Fruit fly (Drosophila melanogaster) whole organism, embryonic: ENCODE results near the gene CG34334.

Experiments
- ATbp ChIP-seq: fragments of 200-800 bp; sonication (Bioruptor generic); optimal IDR thresholded peaks from 2 replicates; lab custom pipeline; 2017; ENCODE audit warnings: missing biosample characterization, mild to moderate bottlenecking, missing genetic modification characterization, missing genetic modification reagents
- CG1024 ChIP-seq: fragments of 200-800 bp; sonication (Bioruptor generic); IDR thresholded peaks from 2 replicates; pipeline ENCODE4 v1.3.6; 2022; ENCODE audit warnings: missing biosample characterization, missing genetic modification characterization
- CG10462 ChIP-seq: fragments of 200-800 bp; sonication (Bioruptor generic); optimal IDR thresholded peaks from 2 replicates; lab custom pipeline; 2016; ENCODE audit warnings: missing biosample characterization, missing genetic modification characterization
- CG11723 ChIP-seq: fragments of 200-800 bp; sonication (Bioruptor generic); optimal IDR thresholded peaks from 2 replicates; lab custom pipeline; 2017; ENCODE audit warnings: missing biosample characterization, mild to moderate bottlenecking, missing genetic modification characterization
- CG12769 ChIP-seq: fragments of 200-800 bp; sonication (Bioruptor generic); optimal IDR thresholded peaks from 2 replicates; lab custom pipeline; 2019; ENCODE audit warnings: missing biosample characterization, mild to moderate bottlenecking, missing genetic modification characterization, moderate library complexity
- CG14860 ChIP-seq: fragments of 200-800 bp; sonication (Bioruptor generic); IDR thresholded peaks from 3 replicates; pipeline ENCODE4 v1.3.6; 2022; ENCODE audit warnings: missing biosample characterization, missing genetic modification characterization; ENCODE audit not compliant: partially characterized antibody
- CG15514 ChIP-seq: fragments of 200-800 bp; sonication (Bioruptor generic); optimal IDR thresholded peaks from 3 replicates; lab custom pipeline; 2017; ENCODE audit warnings: missing biosample characterization, missing genetic modification characterization, mild to moderate bottlenecking, moderate library complexity, missing genetic modification reagents
- CG1602 ChIP-seq: fragments of 200-800 bp; sonication (Bioruptor generic); optimal IDR thresholded peaks from 3 replicates; lab custom pipeline; 2016; ENCODE audit warnings: missing biosample characterization, missing genetic modification characterization
- CG1647 ChIP-seq: fragments of 200-800 bp; sonication (Bioruptor generic); optimal IDR thresholded peaks from 3 replicates; lab custom pipeline; 2016; ENCODE audit warnings: missing biosample characterization, missing genetic modification characterization
- CG17802 ChIP-seq: fragments of 200-800 bp; sonication (Bioruptor generic); optimal IDR thresholded peaks from 2 replicates; lab custom pipeline; 2018; ENCODE audit warnings: missing biosample characterization, mild to moderate bottlenecking, missing genetic modification characterization, moderate library complexity
- CG17912 ChIP-seq: fragments of 200-800 bp; sonication (Bioruptor generic); optimal IDR thresholded peaks from 2 replicates; lab custom pipeline; 2018; ENCODE audit warnings: missing biosample characterization, mild to moderate bottlenecking, missing genetic modification characterization
- CG30020 ChIP-seq: fragments of 200-800 bp; optimal IDR thresholded peaks from 2 replicates; lab custom pipeline; 2019; ENCODE audit warnings: missing biosample characterization, mild to moderate bottlenecking, missing genetic modification characterization, moderate library complexity
- CG3065 ChIP-seq: fragments of 200-800 bp; sonication (Bioruptor generic); optimal IDR thresholded peaks from 2 replicates; lab custom pipeline; 2016; ENCODE audit warnings: missing biosample characterization, missing genetic modification characterization
- CG31441 ChIP-seq: fragments of 200-800 bp; sonication (Bioruptor generic); IDR thresholded peaks from 2 replicates; pipeline ENCODE4 v1.3.6; 2022; ENCODE audit warnings: missing biosample characterization, missing genetic modification characterization
- CG6175 ChIP-seq: fragments of 200-800 bp; sonication (Bioruptor generic); IDR thresholded peaks from 3 replicates; pipeline ENCODE4 v1.3.6; 2022; ENCODE audit warnings: missing biosample characterization, missing genetic modification characterization
- CG7271 ChIP-seq: fragments of 200-800 bp; sonication (Bioruptor generic); optimal IDR thresholded peaks from 2 replicates; lab custom pipeline; 2018; ENCODE audit warnings: missing biosample characterization, mild to moderate bottlenecking, missing genetic modification characterization, moderate library complexity
- CG8089 ChIP-seq: fragments of 200-800 bp; sonication (Bioruptor generic); optimal IDR thresholded peaks from 3 replicates; lab custom pipeline; 2016; ENCODE audit warnings: missing biosample characterization, missing genetic modification characterization
- CG8281 ChIP-seq: fragments of 200-800 bp; sonication (Bioruptor generic); optimal IDR thresholded peaks from 2 replicates; lab custom pipeline; 2018; ENCODE audit warnings: missing biosample characterization, mild to moderate bottlenecking, missing genetic modification characterization, moderate library complexity
- Deaf1 ChIP-seq: fragments of 200-800 bp; optimal IDR thresholded peaks from 3 replicates; lab custom pipeline; 2019; ENCODE audit warnings: missing biosample characterization, mild to moderate bottlenecking, missing genetic modification characterization, moderate library complexity
- Dll ChIP-seq: fragments of 200-800 bp; sonication (Bioruptor generic); IDR thresholded peaks from 4 replicates; pipeline ENCODE4 v1.3.6; 2022; ENCODE audit warnings: missing biosample characterization, missing genetic modification characterization; ENCODE audit not compliant: partially characterized antibody
- Elba2 ChIP-seq: fragments of 200-800 bp; sonication (Bioruptor generic); optimal IDR thresholded peaks from 3 replicates; lab custom pipeline; 2016; ENCODE audit warnings: missing biosample characterization, missing genetic modification characterization
- Ets97D ChIP-seq: fragments of 200-800 bp; sonication (Bioruptor generic); optimal IDR thresholded peaks from 3 replicates; lab custom pipeline; 2016; ENCODE audit warnings: missing biosample characterization, missing genetic modification characterization
- Gug ChIP-seq: fragments of 200-800 bp; sonication (Bioruptor generic); IDR thresholded peaks from 4 replicates; pipeline ENCODE4 v1.3.6; 2022; ENCODE audit warnings: missing biosample characterization, missing genetic modification characterization
- HLH3B ChIP-seq: fragments of 200-800 bp; sonication (Bioruptor generic); IDR thresholded peaks from 2 replicates; pipeline ENCODE4 v1.3.6; 2022; ENCODE audit warnings: missing biosample characterization, missing genetic modification characterization
- Nf-YA ChIP-seq: fragments of 200-800 bp; sonication (Bioruptor generic); IDR thresholded peaks from 2 replicates; pipeline ENCODE4 v1.3.6; 2022; ENCODE audit warnings: missing biosample characterization, missing genetic modification characterization
- Optix ChIP-seq: fragments of 200-800 bp; sonication (Bioruptor generic); IDR thresholded peaks from 3 replicates; pipeline ENCODE4 v1.3.6; 2022; ENCODE audit warnings: missing biosample characterization, missing genetic modification characterization
- Scr ChIP-seq: fragments of 200-800 bp; sonication (Bioruptor generic); IDR thresholded peaks from 2 replicates; pipeline ENCODE4 v1.3.6; 2022; ENCODE audit warnings: missing biosample characterization, missing genetic modification characterization; ENCODE audit not compliant: partially characterized antibody
- Side ChIP-seq: fragments of 200-800 bp; sonication (Bioruptor generic); optimal IDR thresholded peaks from 2 replicates; lab custom pipeline; 2016; ENCODE audit warnings: missing biosample characterization, missing genetic modification characterization
- Sox102F ChIP-seq: fragments of 200-800 bp; sonication (Bioruptor generic); optimal IDR thresholded peaks from 2 replicates; lab custom pipeline; 2018; ENCODE audit warnings: missing biosample characterization, mild to moderate bottlenecking, missing genetic modification characterization, moderate library complexity
- Stat92E ChIP-seq, 3 experiments: fragments of >200 bp in 2 of 3; fragments of 200-800 bp in 1 of 3; sonication (Bioruptor generic) in 1 of 3; optimal IDR thresholded peaks; 2 replicates each; lab custom pipeline; 2017 to 2019; ENCODE audit warnings: missing biosample characterization in 3 of 3, missing genetic modification characterization in 3 of 3, mild to moderate bottlenecking in 1 of 3, moderate library complexity in 1 of 3
- Tbp ChIP-seq: fragments of >200 bp; optimal IDR thresholded peaks from 2 replicates; lab custom pipeline; 2018; ENCODE audit warnings: missing biosample characterization, missing genetic modification characterization
- chif ChIP-seq, 2 experiments: fragments of 200-800 bp; sonication (Bioruptor generic); optimal IDR thresholded peaks; 3 replicates each; lab custom pipeline; 2016; ENCODE audit warnings: missing biosample characterization in 2 of 2, missing genetic modification characterization in 2 of 2
- chinmo ChIP-seq: fragments of 200-800 bp; sonication (Bioruptor generic); IDR thresholded peaks from 4 replicates; pipeline ENCODE4 v1.3.6; 2022; ENCODE audit warnings: missing biosample characterization, missing genetic modification characterization; ENCODE audit not compliant: partially characterized antibody
- dmrt99B ChIP-seq: fragments of 200-800 bp; sonication (Bioruptor generic); optimal IDR thresholded peaks from 2 replicates; lab custom pipeline; 2018; ENCODE audit warnings: missing biosample characterization, mild to moderate bottlenecking, missing genetic modification characterization, moderate library complexity
- eve ChIP-seq, 2 experiments: fragments of >200 bp; optimal IDR thresholded peaks; 2 replicates each; lab custom pipeline; 2017; ENCODE audit warnings: missing biosample characterization in 2 of 2, missing genetic modification characterization in 2 of 2
- ftz-f1 ChIP-seq: fragments of 200-800 bp; sonication (Bioruptor generic); optimal IDR thresholded peaks from 2 replicates; lab custom pipeline; 2016; ENCODE audit warnings: missing biosample characterization, missing genetic modification characterization
- gcm2 ChIP-seq: fragments of 200-800 bp; sonication (Bioruptor generic); optimal IDR thresholded peaks from 2 replicates; lab custom pipeline; 2016; ENCODE audit warnings: missing biosample characterization, missing genetic modification characterization
- gem ChIP-seq: fragments of 200-800 bp; sonication (Bioruptor generic); optimal IDR thresholded peaks from 2 replicates; lab custom pipeline; 2019; ENCODE audit warnings: missing biosample characterization, mild to moderate bottlenecking, missing genetic modification characterization, moderate library complexity
- gsb-n ChIP-seq: fragments of 200-800 bp; sonication (Bioruptor generic); optimal IDR thresholded peaks from 3 replicates; lab custom pipeline; 2018; ENCODE audit warnings: missing biosample characterization, mild to moderate bottlenecking, missing genetic modification characterization
- h ChIP-seq: fragments of >200 bp; optimal IDR thresholded peaks from 2 replicates; lab custom pipeline; 2017
- jigr1 ChIP-seq: fragments of 200-800 bp; sonication (Bioruptor generic); IDR thresholded peaks from 3 replicates; pipeline ENCODE4 v1.3.6; 2022; ENCODE audit warnings: missing biosample characterization, missing genetic modification characterization
- lab ChIP-seq: fragments of 200-800 bp; sonication (Bioruptor generic); optimal IDR thresholded peaks from 3 replicates; lab custom pipeline; 2017; ENCODE audit warnings: missing biosample characterization, missing genetic modification characterization, mild to moderate bottlenecking, moderate library complexity, missing genetic modification reagents
- lmd ChIP-seq: fragments of 200-800 bp; sonication (Bioruptor generic); IDR thresholded peaks from 2 replicates; pipeline ENCODE4 v1.3.6; 2022; ENCODE audit warnings: missing biosample characterization, missing genetic modification characterization
- nau ChIP-seq: fragments of 200-800 bp; sonication (Bioruptor generic); optimal IDR thresholded peaks from 3 replicates; lab custom pipeline; 2017; ENCODE audit warnings: missing biosample characterization, mild to moderate bottlenecking, missing genetic modification characterization, missing genetic modification reagents
- sens ChIP-seq: fragments of 200-800 bp; sonication (Bioruptor generic); peaks from one replicate; lab custom pipeline; 2016; ENCODE audit warnings: missing biosample characterization, missing genetic modification characterization
- tgo ChIP-seq: fragments of 200-800 bp; sonication (Bioruptor generic); IDR thresholded peaks from 3 replicates; pipeline ENCODE4 v1.3.6; 2022; ENCODE audit warnings: missing biosample characterization, missing genetic modification characterization
- trem ChIP-seq: fragments of 200-800 bp; optimal IDR thresholded peaks from 3 replicates; lab custom pipeline; 2019; ENCODE audit warnings: missing biosample characterization, mild to moderate bottlenecking, missing genetic modification characterization, moderate library complexity
- tup ChIP-seq: fragments of 200-800 bp; sonication (Bioruptor generic); optimal IDR thresholded peaks from 2 replicates; lab custom pipeline; 2016; ENCODE audit warnings: missing biosample characterization, mild to moderate bottlenecking, missing genetic modification characterization, moderate library complexity
- unpg ChIP-seq: fragments of 200-800 bp; sonication (Bioruptor generic); optimal IDR thresholded peaks from 3 replicates; lab custom pipeline; 2018; ENCODE audit warnings: missing biosample characterization, mild to moderate bottlenecking, missing genetic modification characterization, moderate library complexity
- wek ChIP-seq: fragments of 200-800 bp; sonication (Bioruptor generic); optimal IDR thresholded peaks from 3 replicates; lab custom pipeline; 2018; ENCODE audit warnings: missing biosample characterization, mild to moderate bottlenecking, missing genetic modification characterization, moderate library complexity
- zen2 ChIP-seq: fragments of 200-800 bp; sonication (Bioruptor generic); IDR thresholded peaks from 3 replicates; pipeline ENCODE4 v1.3.6; 2022; ENCODE audit warnings: missing biosample characterization, missing genetic modification characterization; ENCODE audit not compliant: partially characterized antibody

CG34334 gene

dm6 chrX:22837338-22837737 lies 35.3 kb upstream of the CG34334 start (continued):
- TF ChIP-seq CG14860 (GFP tag; lab: Robert Waterston, UW) (no peak), CG1647 (peak; percentile 12), ftz-f1 (no peak), zen2 (GFP tag; lab: Robert Waterston, UW) (no peak), jigr1 (GFP tag; lab: Robert Waterston, UW) (no peak), CG12769 (tag; lab: Kevin White, UChicago) (peak; percentile 3), gem (tag; lab: Kevin White, UChicago) (peak; percentile 48), gcm2 (no peak), ATbp (peak; percentile 90), Dll (GFP tag; lab: Robert Waterston, UW) (no peak), sens (GFP tag; lab: Kevin White, UChicago) (peak; percentile 78), CG8281 (tag; lab: Kevin White, UChicago) (no peak), CG30020 (tag; lab: Kevin White, UChicago) (no peak), Scr (no peak), eve (GFP tag; optimal IDR thresholded peaks at IDR 0.05; lab: Kevin White, UChicago) (no peak), CG11723 (GFP tag; lab: Kevin White, UChicago) (peak; percentile 7), CG10462 (GFP tag; lab: Kevin White, UChicago) (no peak), Stat92E (GFP tag; optimal IDR thresholded peaks at IDR 0.05; lab: Kevin White, UChicago) (no peak), tup (GFP tag; lab: Kevin White, UChicago) (peak; percentile 30), Gug (GFP tag; lab: Robert Waterston, UW) (no peak), CG6175 (no peak), nau (peak; percentile 65), tgo (no peak), dmrt99B (tag; lab: Kevin White, UChicago) (peak; percentile 45), chinmo (GFP tag; lab: Robert Waterston, UW) (no peak), chif (GFP tag; optimal IDR thresholded peaks at IDR 0.05; lab: Kevin White, UChicago) (peak in 1 of 2 experiments; percentile 34), CG1024 (GFP tag; lab: Robert Waterston, UW) (peak; percentile 46; the same call in 1 of the 2 replicates), CG31441 (GFP tag; lab: Robert Waterston, UW) (peak; percentile 33; the same call in 1 of the 2 replicates), h (lab: Kevin White, UChicago) (no peak), Deaf1 (tag; lab: Kevin White, UChicago) (no peak), lab (GFP tag; lab: Kevin White, UChicago) (peak; percentile 71), Side (GFP tag; lab: Kevin White, UChicago) (peak; percentile 16), Optix (0 out of 3 replicates have a peak, but pooled peaks have one; percentile 34), CG1602 (GFP tag; lab: Kevin White, UChicago) (peak; percentile 28), CG7271 (tag; lab: Kevin White, UChicago) (no peak), Sox102F (GFP tag; lab: Kevin White, UChicago) (peak; percentile 45), CG8089 (peak; percentile 28), gsb-n (no peak), Elba2 (GFP tag; lab: Kevin White, UChicago) (no peak), wek (GFP tag; lab: Kevin White, UChicago) (peak; percentile 50), CG15514 (GFP tag; lab: Kevin White, UChicago) (peak; percentile 7), CG3065 (GFP tag; lab: Kevin White, UChicago) (no peak), HLH3B (GFP tag; lab: Robert Waterston, UW) (peak; percentile 46; the same call in 1 of the 2 replicates), Tbp (GFP tag; lab: Kevin White, UChicago) (no peak), CG17802 (no peak), CG17912 (GFP tag; lab: Kevin White, UChicago) (no peak), Nf-YA (GFP tag; lab: Robert Waterston, UW) (peak; percentile 33; the same call in 1 of the 2 replicates), unpg (GFP tag; lab: Kevin White, UChicago) (peak; percentile 40), Ets97D (GFP tag; lab: Kevin White, UChicago) (no peak), lmd (GFP tag; lab: Robert Waterston, UW) (no peak), trem (tag; lab: Kevin White, UChicago) (no peak)
